Worm (Caenorhabditis elegans) whole organism, late embryonic: Measurements from ENCODE around the gene ttr-23.

Experiments used
- C08G9.2 ChIP-seq: sonication (generic microtip); optimal IDR thresholded peaks from 2 replicates; lab custom pipeline; 2016; ENCODE audit warnings: mild to moderate bottlenecking, missing genetic modification characterization, moderate library complexity, missing compliant biosample characterization
- F13H6.1 ChIP-seq: sonication (generic microtip); optimal IDR thresholded peaks from 2 replicates; lab custom pipeline; 2016; ENCODE audit warnings: missing genetic modification characterization, missing compliant biosample characterization
- K02D7.2 ChIP-seq: sonication (generic microtip); optimal IDR thresholded peaks from 2 replicates; lab custom pipeline; 2017; ENCODE audit warnings: mild to moderate bottlenecking, missing genetic modification characterization, missing compliant biosample characterization
- K09A11.1 ChIP-seq: sonication (generic microtip); optimal IDR thresholded peaks from 2 replicates; lab custom pipeline; 2017; ENCODE audit warnings: antibody characterized with exemption, mild to moderate bottlenecking, missing genetic modification characterization, missing compliant biosample characterization; ENCODE audit not compliant: insufficient read depth
- ahr-1 ChIP-seq: sonication (generic microtip); optimal IDR thresholded peaks from 2 replicates; lab custom pipeline; 2016; ENCODE audit warnings: missing genetic modification characterization, missing compliant biosample characterization
- ama-1 ChIP-seq: fragments of 150-350 bp; optimal IDR thresholded peaks from 2 replicates; lab custom pipeline; 2014
- ceh-14 ChIP-seq: sonication (generic microtip); optimal IDR thresholded peaks from 2 replicates; lab custom pipeline; 2016; ENCODE audit warnings: missing genotype, missing genetic modification characterization, missing compliant biosample characterization
- ceh-22 ChIP-seq: sonication (generic microtip); optimal IDR thresholded peaks from 2 replicates; lab custom pipeline; 2017; ENCODE audit warnings: missing biosample characterization, missing genetic modification characterization
- ceh-24 ChIP-seq: sonication (generic microtip); optimal IDR thresholded peaks from 2 replicates; lab custom pipeline; 2016; ENCODE audit warnings: mild to moderate bottlenecking, missing genetic modification characterization, missing compliant biosample characterization
- ceh-30 ChIP-seq: fragments of 150-350 bp; optimal IDR thresholded peaks from 2 replicates; lab custom pipeline; 2014; ENCODE audit warnings: missing biosample characterization, missing genetic modification characterization
- ceh-31 ChIP-seq: sonication (generic microtip); optimal IDR thresholded peaks from 2 replicates; lab custom pipeline; 2016; ENCODE audit warnings: missing genetic modification characterization, missing compliant biosample characterization
- ceh-34 ChIP-seq: sonication (generic microtip); optimal IDR thresholded peaks from 2 replicates; lab custom pipeline; 2016; ENCODE audit warnings: mild to moderate bottlenecking, missing genetic modification characterization, missing compliant biosample characterization
- ceh-48 ChIP-seq: sonication (generic microtip); optimal IDR thresholded peaks from 2 replicates; lab custom pipeline; 2016; ENCODE audit warnings: missing genetic modification characterization, inconsistent platforms, missing compliant biosample characterization
- ceh-6 ChIP-seq: fragments of 200-800 bp; sonication (Bioruptor generic); optimal IDR thresholded peaks from 2 replicates; lab custom pipeline; 2018; ENCODE audit warnings: mild to moderate bottlenecking, missing genetic modification characterization, missing compliant biosample characterization
- ceh-9 ChIP-seq: sonication (generic microtip); optimal IDR thresholded peaks from 2 replicates; lab custom pipeline; 2016; ENCODE audit warnings: mild to moderate bottlenecking, missing genetic modification characterization, inconsistent platforms, missing compliant biosample characterization
- che-1 ChIP-seq: sonication (generic microtip); optimal IDR thresholded peaks from 2 replicates; lab custom pipeline; 2016; ENCODE audit warnings: mild to moderate bottlenecking, missing genetic modification characterization, missing compliant biosample characterization
- dmd-4 ChIP-seq: sonication (generic microtip); optimal IDR thresholded peaks from 2 replicates; lab custom pipeline; 2016; ENCODE audit warnings: borderline replicate concordance, missing genetic modification characterization, missing compliant biosample characterization
- elt-4 ChIP-seq: sonication (generic microtip); optimal IDR thresholded peaks from 2 replicates; lab custom pipeline; 2016; ENCODE audit warnings: missing genetic modification characterization, missing compliant biosample characterization
- gmeb-2 ChIP-seq: sonication (generic microtip); optimal IDR thresholded peaks from 2 replicates; lab custom pipeline; 2016; ENCODE audit warnings: missing genetic modification characterization, inconsistent platforms, missing compliant biosample characterization
- hlh-13 ChIP-seq: fragments of 200-800 bp; sonication (Bioruptor generic); optimal IDR thresholded peaks from 2 replicates; lab custom pipeline; 2018; ENCODE audit warnings: mild to moderate bottlenecking, missing genetic modification characterization, missing compliant biosample characterization
- hlh-15 ChIP-seq: sonication (generic microtip); optimal IDR thresholded peaks from 2 replicates; lab custom pipeline; 2016; ENCODE audit warnings: missing genetic modification characterization, missing compliant biosample characterization
- nhr-11 ChIP-seq: fragments of 150-350 bp; optimal IDR thresholded peaks from 2 replicates; lab custom pipeline; 2014; ENCODE audit warnings: missing biosample characterization, missing genetic modification characterization
- pat-9 ChIP-seq: fragments of 200-800 bp; sonication (Bioruptor generic); optimal IDR thresholded peaks from 2 replicates; lab custom pipeline; 2018; ENCODE audit warnings: mild to moderate bottlenecking, missing genetic modification characterization, moderate library complexity, missing compliant biosample characterization
- pax-1 ChIP-seq: fragments of 150-350 bp; optimal IDR thresholded peaks from 2 replicates; lab custom pipeline; 2014; ENCODE audit warnings: missing biosample characterization, missing genetic modification characterization
- pha-2 ChIP-seq: sonication (generic microtip); optimal IDR thresholded peaks from 2 replicates; lab custom pipeline; 2017; ENCODE audit warnings: mild to moderate bottlenecking, missing genetic modification characterization, missing compliant biosample characterization
- pha-4 ChIP-seq: fragments of 150-350 bp; optimal IDR thresholded peaks from 2 replicates; lab custom pipeline; 2018; ENCODE audit warnings: missing biosample characterization, missing genetic modification reagents, missing genetic modification characterization
- rnt-1 ChIP-seq: sonication (generic microtip); optimal IDR thresholded peaks from 2 replicates; lab custom pipeline; 2016; ENCODE audit warnings: missing genetic modification characterization, missing compliant biosample characterization
- tbx-7 ChIP-seq: sonication (generic microtip); optimal IDR thresholded peaks from 2 replicates; lab custom pipeline; 2016; ENCODE audit warnings: missing genotype, missing genetic modification characterization, missing compliant biosample characterization
- ttx-3 ChIP-seq: sonication (generic microtip); optimal IDR thresholded peaks from 2 replicates; lab custom pipeline; 2016; ENCODE audit warnings: missing genetic modification reagents, missing genetic modification characterization, missing compliant biosample characterization
- unc-3 ChIP-seq, 2 experiments: fragments of 200-800 bp in 1 of 2; sonication (Bioruptor generic) in 1 of 2; sonication (generic microtip) in 1 of 2; conservative IDR thresholded peaks in 1 of 2; optimal IDR thresholded peaks in 1 of 2; 2 replicates each; pipeline versions ENCODE4 v1.3.6 to Lab custom; 2016 to 2022; ENCODE audit warnings: missing compliant biosample characterization in 2 of 2, missing genetic modification characterization in 2 of 2, missing genetic modification reagents in 1 of 2
- unc-42 ChIP-seq: sonication (generic microtip); optimal IDR thresholded peaks from 2 replicates; lab custom pipeline; 2016; ENCODE audit warnings: missing genotype, missing genetic modification characterization, missing compliant biosample characterization
- unc-55 ChIP-seq: sonication (generic microtip); optimal IDR thresholded peaks from 2 replicates; lab custom pipeline; 2017; ENCODE audit warnings: missing biosample characterization, missing genetic modification reagents, missing genetic modification characterization
- unc-86 ChIP-seq: sonication (generic microtip); optimal IDR thresholded peaks from 2 replicates; lab custom pipeline; 2016; ENCODE audit warnings: missing genetic modification characterization, missing compliant biosample characterization
- zip-5 ChIP-seq: sonication (generic microtip); optimal IDR thresholded peaks from 2 replicates; lab custom pipeline; 2016; ENCODE audit warnings: missing genetic modification characterization, missing compliant biosample characterization
- ztf-16 ChIP-seq: sonication (generic microtip); optimal IDR thresholded peaks from 2 replicates; lab custom pipeline; 2017; ENCODE audit warnings: missing genetic modification characterization, missing compliant biosample characterization

Gene ttr-23

ce11 chrV:10615496-10615895 is 25.8 kb upstream of the ttr-23 start, which contains the start of gene H09F14.1:
TSS of gene H09F14.1 (minus strand) at chrV:10615596.
- no peak for TF ChIP-seq F13H6.1 (tag; lab: Kevin White, UChicago)
- no peak for TF ChIP-seq pat-9
- TF ChIP-seq che-1 (tag; lab: Kevin White, UChicago) = no peak
- TF ChIP-seq ceh-31 (tag; lab: Kevin White, UChicago) = no peak
- TF ChIP-seq hlh-13 = no peak
- TF ChIP-seq ztf-16 = no peak
- no peak for TF ChIP-seq pha-2 (tag; lab: Kevin White, UChicago)
- no peak for TF ChIP-seq ceh-30 (tag; lab: Kevin White, UChicago)
- TF ChIP-seq ama-1 (lab: Kevin White, UChicago) = no peak
- TF ChIP-seq nhr-11 (tag; lab: Kevin White, UChicago) = no peak
- no peak for TF ChIP-seq ceh-24 (tag; lab: Kevin White, UChicago)
- TF ChIP-seq unc-42 = no peak
- TF ChIP-seq zip-5 (tag; lab: Kevin White, UChicago) = no peak
- TF ChIP-seq unc-3 (GFP tag; conservative IDR thresholded peaks at IDR 0.05; lab: Robert Waterston, UW) = no peak
- no peak for TF ChIP-seq unc-3 (tag; optimal IDR thresholded peaks at IDR 0.05; lab: Kevin White, UChicago)

DNA sequence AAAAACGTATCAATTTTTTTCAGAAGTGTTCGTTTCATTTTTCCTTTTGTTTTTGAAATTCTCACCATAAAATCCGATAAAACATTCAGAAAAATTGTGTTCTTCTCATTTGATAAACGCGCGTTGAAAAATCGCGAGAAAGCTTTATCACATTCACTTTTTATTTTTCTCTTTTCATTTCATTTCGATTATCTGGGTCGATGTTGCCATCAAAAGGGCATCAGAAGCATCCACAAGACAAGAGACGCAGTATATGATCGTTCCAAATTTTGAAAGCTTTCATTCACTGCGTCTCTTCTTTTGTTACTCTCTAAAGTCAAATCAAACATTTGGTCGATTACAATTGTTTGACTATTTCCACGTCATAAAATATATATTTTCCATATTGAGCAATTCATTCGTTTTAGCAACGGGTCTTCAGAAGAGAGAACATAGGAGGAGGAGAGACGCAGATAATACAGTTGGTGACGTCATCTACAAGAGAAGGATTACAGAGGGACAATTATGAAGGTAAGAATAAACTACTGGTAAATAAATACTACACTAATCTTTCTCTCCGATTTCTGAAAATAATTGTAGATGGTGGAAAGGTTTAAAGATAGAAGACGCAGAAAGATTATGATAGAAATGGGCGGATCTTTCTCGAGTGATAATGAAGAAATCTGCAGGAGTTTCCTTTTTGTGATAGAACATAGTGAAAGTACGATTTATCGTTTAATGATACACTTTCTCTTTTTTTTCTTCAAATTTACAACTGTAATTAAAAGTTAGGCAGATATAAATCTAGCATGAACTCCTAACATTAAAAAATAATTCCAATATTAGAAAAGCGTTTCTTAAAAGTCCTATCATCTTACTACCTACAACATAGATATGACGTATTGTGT is 12.6 kb upstream of the ttr-23 start, which contains the start of gene H27A22.1:
Gene H27A22.1, plus strand, starts transcription at position 505 of the 887 bp plus-strand sequence.
- TF ChIP-seq unc-86 (tag; lab: Kevin White, UChicago) (no peak), ceh-30 (tag; lab: Kevin White, UChicago) (no peak)

ce11 chrV:10598670-10599154 is 9.1 kb upstream of the ttr-23 start, which contains the start of gene scpl-4:
TSS of gene scpl-4 (plus strand) at chrV:10599104.
- TF ChIP-seq dmd-4 (tag; lab: Kevin White, UChicago) (no peak), rnt-1 (tag; lab: Kevin White, UChicago) (no peak), ceh-6 (no peak), ceh-24 (tag; lab: Kevin White, UChicago) (no peak), hlh-15 (tag; lab: Kevin White, UChicago) (no peak), ceh-30 (tag; lab: Kevin White, UChicago) (no peak), elt-4 (tag; lab: Kevin White, UChicago) (no peak), ceh-34 (tag; lab: Kevin White, UChicago) (no peak), unc-55 (GFP tag; lab: Kevin White, UChicago) (no peak), zip-5 (tag; lab: Kevin White, UChicago) (no peak), ttx-3 (no peak), ceh-9 (no peak)

- TF ChIP-seq K09A11.1 (no peak), ceh-22 (tag; lab: Kevin White, UChicago) (no peak), C08G9.2 (tag; lab: Kevin White, UChicago) (no peak), tbx-7 (tag; lab: Kevin White, UChicago) (no peak), ceh-30 (tag; lab: Kevin White, UChicago) (no peak), ceh-48 (tag; lab: Kevin White, UChicago) (no peak), K02D7.2 (tag; lab: Kevin White, UChicago) (no peak), elt-4 (tag; lab: Kevin White, UChicago) (no peak), gmeb-2 (tag; lab: Kevin White, UChicago) (no peak), nhr-11 (tag; lab: Kevin White, UChicago) (no peak), pha-4 (tag; lab: Kevin White, UChicago) (no peak), ahr-1 (tag; lab: Kevin White, UChicago) (no peak), ceh-14 (tag; lab: Kevin White, UChicago) (no peak), pax-1 (tag; lab: Kevin White, UChicago) (no peak)
- TF ChIP-seq, all 69 proteins: peak for 0
Measured at ce11 chrV:10597234-10597633, 7.6 kb upstream of the ttr-23 start, which contains the start of gene T21C9.13. TSS of gene T21C9.13 (plus strand) at chrV:10597266.
